Fruit fly (Drosophila melanogaster): ENCODE measurements around the gene CG14313.

CG14313 gene

DNA sequence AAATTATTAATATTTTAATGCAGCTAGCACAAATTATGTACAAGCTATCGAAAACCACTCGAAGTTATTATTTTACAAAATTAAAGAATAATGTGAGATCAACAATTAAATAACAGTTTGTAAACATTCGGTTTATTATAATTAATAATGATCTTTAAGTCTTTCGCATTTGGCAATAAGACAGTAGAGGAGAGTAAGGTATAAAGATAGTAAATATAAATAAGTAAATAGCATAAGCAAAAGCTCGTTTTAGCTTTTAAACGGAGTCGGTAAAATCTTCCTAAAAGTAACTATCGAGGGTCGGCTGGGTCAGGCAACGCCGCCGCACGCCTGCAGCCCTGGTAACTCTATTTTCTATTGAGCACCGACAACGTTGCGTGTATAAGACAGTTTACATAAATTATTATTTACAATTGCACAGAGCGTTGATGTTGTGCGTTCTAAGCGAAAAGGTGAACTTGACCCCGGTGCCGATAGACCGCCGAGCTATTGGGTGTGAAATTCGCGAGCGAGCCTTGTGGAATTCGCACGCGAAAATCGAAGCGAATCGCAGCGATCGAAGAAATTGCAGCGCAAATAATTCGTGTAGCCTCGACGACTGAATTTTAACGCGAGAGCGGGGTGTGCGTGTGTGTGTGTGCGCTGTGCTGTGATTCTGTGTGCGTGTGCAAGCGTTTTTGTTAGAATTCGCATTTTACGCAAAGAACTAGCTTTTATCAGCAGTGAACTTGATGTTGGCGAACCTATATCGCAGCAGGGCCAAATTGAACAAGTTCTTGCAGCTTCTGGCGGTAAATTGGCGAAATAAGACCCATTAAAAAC, 24.1 kb downstream of the CG14313 start, which contains the start of gene wrd (continued):
- TF ChIP-seq CG1621 (tag; optimal IDR thresholded peaks at IDR 0.05) (no peak), CG11762 (GFP tag; optimal IDR thresholded peaks at IDR 0.05; ENCODE audit: insufficient read depth) (peak; percentile 15), cyc (GFP tag; optimal IDR thresholded peaks at IDR 0.05) (peak; percentile 19), ss (GFP tag; optimal IDR thresholded peaks at IDR 0.05) (peak in 1 of 2 experiments; percentile 56), CG10631 (GFP tag; optimal IDR thresholded peaks at IDR 0.05) (peak; percentile 54), dac (GFP tag; optimal IDR thresholded peaks at IDR 0.05) (no peak), CG9139 (GFP tag; optimal IDR thresholded peaks at IDR 0.05) (no peak), Hr38 (GFP tag; optimal IDR thresholded peaks at IDR 0.05) (no peak), pdm3 (GFP tag; optimal IDR thresholded peaks at IDR 0.05) (no peak), Eip78C (GFP tag) (peak; percentile 69), Sox15 (GFP tag; optimal IDR thresholded peaks at IDR 0.05) (peak; percentile 36), topi (GFP tag; optimal IDR thresholded peaks at IDR 0.05) (peak; percentile 7), Eip93F (GFP tag; optimal IDR thresholded peaks at IDR 0.05) (no peak), eg (GFP tag; IDR thresholded peaks at IDR 0.05) (no peak), spab (GFP tag; optimal IDR thresholded peaks at IDR 0.05) (no peak), Sox14 (GFP tag; optimal IDR thresholded peaks at IDR 0.05) (no peak), CG6276 (GFP tag; optimal IDR thresholded peaks at IDR 0.05) (no peak), CG8319 (GFP tag; optimal IDR thresholded peaks at IDR 0.05) (no peak), Smox (GFP tag; optimal IDR thresholded peaks at IDR 0.05) (peak; percentile 20)

DNA sequence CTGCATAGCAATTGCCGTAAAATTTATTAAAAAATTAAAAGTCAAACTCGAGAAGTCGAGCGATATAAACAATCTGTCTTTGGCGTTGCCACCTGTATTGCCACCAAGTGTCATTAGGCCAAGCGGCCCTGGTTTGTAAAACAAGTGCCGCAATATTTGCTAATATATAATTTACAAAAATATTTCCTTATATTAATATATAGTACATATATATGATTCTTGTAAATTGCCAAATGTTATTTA, 24.7 kb downstream of the CG14313 start, which contains the start of the genes CG7215 and Prx5:
Gene CG7215 (minus strand): TSS at position 101 of the 243 bp plus-strand sequence.
Gene Prx5 (minus strand): TSS at position 101 of the 243 bp plus-strand sequence.
- TF ChIP-seq CG15336 (GFP tag; IDR thresholded peaks at IDR 0.05) (no peak), fkh (GFP tag; optimal IDR thresholded peaks at IDR 0.05) (no peak), CG11902 (GFP tag; optimal IDR thresholded peaks at IDR 0.05) (no peak), CG4318 (GFP tag; optimal IDR thresholded peaks at IDR 0.05) (no peak), CG11294 (GFP tag; IDR thresholded peaks at IDR 0.05) (no peak), CG1621 (tag; optimal IDR thresholded peaks at IDR 0.05) (no peak), CG6854 (GFP tag; optimal IDR thresholded peaks at IDR 0.05) (no peak), dac (GFP tag; optimal IDR thresholded peaks at IDR 0.05) (no peak), ss (GFP tag; optimal IDR thresholded peaks at IDR 0.05) (no peak)

DNA sequence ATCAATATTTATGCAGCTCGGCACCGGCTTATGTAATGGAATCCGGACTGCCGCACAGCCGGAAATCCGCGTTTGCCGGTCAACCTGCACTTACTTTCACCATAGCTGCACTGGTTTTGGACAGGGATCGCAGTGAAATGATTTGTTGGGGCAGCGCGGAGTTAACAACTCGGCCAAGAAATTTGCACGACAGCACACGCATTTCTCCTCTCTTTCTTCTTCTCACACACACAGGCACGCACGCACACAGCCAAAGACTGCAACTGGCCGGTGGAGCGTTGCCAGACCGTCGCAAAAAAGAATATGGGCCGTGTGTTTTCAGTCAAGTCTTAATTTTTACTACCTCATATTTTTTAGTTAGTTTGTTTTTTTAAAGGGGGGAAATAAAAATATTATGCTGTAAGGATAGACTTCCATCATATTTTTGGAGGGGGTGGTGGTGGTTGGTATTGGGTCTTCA, 25.5 kb downstream of the CG14313 start:
- TF ChIP-seq CG34406 (GFP tag; optimal IDR thresholded peaks at IDR 0.05) = no peak
- no peak for TF ChIP-seq CG6163 (GFP tag; IDR thresholded peaks at IDR 0.05)
- TF ChIP-seq cyc (GFP tag; optimal IDR thresholded peaks at IDR 0.05) = peak; percentile 20
- peak; percentile 72 for TF ChIP-seq Eip78C (GFP tag)
- no peak for TF ChIP-seq CG8632 (GFP tag; optimal IDR thresholded peaks at IDR 0.05)
- no peak for TF ChIP-seq CG31627 (GFP tag; optimal IDR thresholded peaks at IDR 0.05)
- TF ChIP-seq CG3919 (GFP tag; optimal IDR thresholded peaks at IDR 0.05) = peak; percentile 23
- no peak for TF ChIP-seq Smox (GFP tag; optimal IDR thresholded peaks at IDR 0.05)
- TF ChIP-seq vri (GFP tag; optimal IDR thresholded peaks at IDR 0.05) = peak; percentile 44
- peak; percentile 8 for TF ChIP-seq lz (GFP tag; optimal IDR thresholded peaks at IDR 0.05)
- TF ChIP-seq Sox15 (GFP tag; optimal IDR thresholded peaks at IDR 0.05) = no peak
- TF ChIP-seq CG6854 (GFP tag; optimal IDR thresholded peaks at IDR 0.05) = peak; percentile 15
- TF ChIP-seq Hr38 (GFP tag; optimal IDR thresholded peaks at IDR 0.05) = no peak
- peak; percentile 10 for TF ChIP-seq Eip75B (GFP tag; optimal IDR thresholded peaks at IDR 0.05)
- peak; percentile 41 for TF ChIP-seq Sox14 (GFP tag; optimal IDR thresholded peaks at IDR 0.05)
- TF ChIP-seq Eip93F (GFP tag; optimal IDR thresholded peaks at IDR 0.05) = no peak
- no peak for TF ChIP-seq CG10631 (GFP tag; optimal IDR thresholded peaks at IDR 0.05)

DNA sequence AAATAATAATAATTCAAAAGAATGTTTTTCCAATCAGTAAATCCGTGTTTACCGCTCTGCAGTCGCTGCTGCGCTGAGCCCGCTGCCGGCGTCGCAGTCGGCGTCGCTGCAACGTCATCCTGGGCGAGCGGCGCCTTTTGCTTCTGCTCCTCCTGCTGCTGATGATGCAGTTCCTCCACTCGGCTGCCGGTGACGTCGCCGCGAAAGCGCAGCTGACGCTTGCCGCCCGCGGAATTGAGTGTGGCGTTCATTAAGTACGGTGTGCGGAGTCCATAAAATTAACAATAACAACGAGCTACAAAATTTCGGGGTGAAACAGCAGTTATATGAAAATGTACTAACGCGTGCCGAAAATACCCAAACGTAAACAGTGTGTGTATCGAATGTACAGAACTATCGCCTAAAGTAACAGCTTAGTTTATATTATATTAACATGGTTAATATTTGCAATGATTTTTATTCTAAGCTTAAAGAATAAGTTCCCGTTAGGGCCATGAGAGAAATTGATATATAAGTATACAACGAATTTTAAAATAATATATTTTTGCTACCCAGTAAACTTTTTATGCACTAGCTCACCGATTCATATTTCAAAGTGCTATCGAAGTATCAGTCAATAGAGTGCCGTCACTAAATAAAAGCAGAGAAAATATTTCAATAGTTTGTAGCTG, 27.6 kb downstream of the CG14313 start, which contains the start of the genes CG7218 and Cbp20:
Gene CG7218 (minus strand): TSS at position 346 of the 671 bp plus-strand sequence.
Gene Cbp20 (plus strand): TSS at position 610 of the 671 bp plus-strand sequence.
- TF ChIP-seq Gug (GFP tag; IDR thresholded peaks at IDR 0.05) (peak; percentile 55; the same call in 1 of the 2 replicates), salr (GFP tag; optimal IDR thresholded peaks at IDR 0.05) (no peak), CG9139 (GFP tag; optimal IDR thresholded peaks at IDR 0.05) (no peak), ss (GFP tag; optimal IDR thresholded peaks at IDR 0.05) (no peak), fd85E (GFP tag; optimal IDR thresholded peaks at IDR 0.05) (no peak), CG11294 (GFP tag; IDR thresholded peaks at IDR 0.05) (peak; percentile 52), Eip93F (GFP tag; optimal IDR thresholded peaks at IDR 0.05) (peak; percentile 16), CG6808 (GFP tag; optimal IDR thresholded peaks at IDR 0.05) (no peak), net (GFP tag; optimal IDR thresholded peaks at IDR 0.05) (peak; percentile 61), Smox (GFP tag; optimal IDR thresholded peaks at IDR 0.05) (peak; percentile 64), Ets21C (GFP tag; optimal IDR thresholded peaks at IDR 0.05) (peak; percentile 45), CG34406 (GFP tag; optimal IDR thresholded peaks at IDR 0.05) (peak; percentile 13), cyc (GFP tag; optimal IDR thresholded peaks at IDR 0.05) (peak; percentile 66), CG6854 (GFP tag; optimal IDR thresholded peaks at IDR 0.05) (no peak), spab (GFP tag; optimal IDR thresholded peaks at IDR 0.05) (no peak), CG8119 (GFP tag; IDR thresholded peaks at IDR 0.05) (0 out of 3 replicates have a peak, but pooled peaks have one; percentile 39), esn (GFP tag; optimal IDR thresholded peaks at IDR 0.05) (peak; percentile 77), Sox102F (GFP tag; optimal IDR thresholded peaks at IDR 0.05) (peak; percentile 66)

Measured in whole organism, prepupa.